Worm (Caenorhabditis elegans) whole organism, L4 larva: ENCODE data around the gene R09E10.2.

ENCODE experiments used
- F26F4.8 ChIP-seq: fragments of 200-800 bp; sonication (Bioruptor generic); conservative IDR thresholded peaks from 2 replicates; pipeline ENCODE4 v1.3.6; 2022; ENCODE audit warnings: missing genetic modification characterization, missing compliant biosample characterization
- F37D6.2 ChIP-seq: sonication (generic microtip); optimal IDR thresholded peaks from 2 replicates; lab custom pipeline; 2016; ENCODE audit warnings: mild to moderate bottlenecking, missing genetic modification characterization, missing compliant biosample characterization
- daf-16 ChIP-seq, 3 experiments: sonication (generic microtip); optimal IDR thresholded peaks; 2 replicates each; lab custom pipeline; 2016 to 2017; ENCODE audit warnings: missing genetic modification characterization in 3 of 3, missing genetic modification reagents in 3 of 3, mild to moderate bottlenecking in 2 of 3, missing compliant biosample characterization in 2 of 3, missing biosample characterization in 1 of 3, moderate library complexity in 1 of 3
- lin-39 ChIP-seq: fragments of 150-350 bp; optimal IDR thresholded peaks from 2 replicates; lab custom pipeline; 2014; ENCODE audit warnings: missing biosample characterization, missing genetic modification reagents, missing genetic modification characterization
- mdl-1 ChIP-seq, 2 experiments: fragments of 150-350 bp in 1 of 2; sonication (generic microtip) in 1 of 2; optimal IDR thresholded peaks; 2 replicates each; lab custom pipeline; 2014 to 2017; ENCODE audit warnings: missing biosample characterization in 2 of 2, missing genetic modification characterization in 2 of 2
- nhr-237 ChIP-seq: sonication (generic microtip); optimal IDR thresholded peaks from 2 replicates; lab custom pipeline; 2017; ENCODE audit warnings: missing biosample characterization, missing genetic modification characterization
- nhr-25 ChIP-seq: sonication (generic microtip); optimal IDR thresholded peaks from 2 replicates; lab custom pipeline; 2017; ENCODE audit warnings: missing genetic modification characterization, mild to moderate bottlenecking, missing compliant biosample characterization, antibody characterized with exemption, moderate library complexity, borderline replicate concordance; ENCODE audit not compliant: insufficient read depth
- pha-4 ChIP-seq, 2 experiments: fragments of 150-350 bp in 1 of 2; fragments of 200-800 bp in 1 of 2; sonication (Bioruptor generic) in 1 of 2; IDR thresholded peaks in 1 of 2; optimal IDR thresholded peaks in 1 of 2; 2 replicates each; pipeline versions ENCODE4 v1.3.6 to Lab custom; 2014 to 2022; ENCODE audit warnings: missing genetic modification characterization in 2 of 2, missing genetic modification reagents in 2 of 2, missing biosample characterization in 1 of 2, missing compliant biosample characterization in 1 of 2
- pqm-1 ChIP-seq: sonication (generic microtip); optimal IDR thresholded peaks from 2 replicates; lab custom pipeline; 2017; ENCODE audit warnings: missing biosample characterization, missing genetic modification characterization
- skn-1 ChIP-seq: fragments of 150-350 bp; optimal IDR thresholded peaks from 2 replicates; lab custom pipeline; 2014; ENCODE audit warnings: missing biosample characterization, missing genetic modification characterization
- unc-39 ChIP-seq: sonication (generic microtip); optimal IDR thresholded peaks from 2 replicates; lab custom pipeline; 2017; ENCODE audit warnings: missing biosample characterization, missing genetic modification characterization
- unc-62 ChIP-seq, 3 experiments: fragments of 150-350 bp in 1 of 3; sonication (generic microtip); optimal IDR thresholded peaks in 2 of 3; peaks in 1 of 3; 1 replicate in 1 of 3; 2 replicates in 2 of 3; lab custom pipeline; 2014 to 2017; ENCODE audit warnings: missing biosample characterization in 3 of 3, missing genetic modification characterization in 3 of 3, missing genetic modification reagents in 3 of 3, missing genotype in 1 of 3

- no peak for TF ChIP-seq nhr-25 (tag; lab: Kevin White, UChicago)
- TF ChIP-seq unc-62 (GFP tag; optimal IDR thresholded peaks at IDR 0.05 in 1 of 2; lab: Kevin White, UChicago): peak in 1 of 2 experiments; percentile 49
- TF ChIP-seq unc-62 (tag; optimal IDR thresholded peaks at IDR 0.05; lab: Kevin White, UChicago): no peak
- no peak for TF ChIP-seq F26F4.8
- TF ChIP-seq skn-1 (tag; lab: Kevin White, UChicago): no peak
- TF ChIP-seq daf-16 (GFP tag; optimal IDR thresholded peaks at IDR 0.05; lab: Kevin White, UChicago): no peak
- TF ChIP-seq daf-16 (tag; optimal IDR thresholded peaks at IDR 0.05; lab: Kevin White, UChicago): no peak
- TF ChIP-seq nhr-237: no peak
- TF ChIP-seq pha-4 (GFP tag; IDR thresholded peaks at IDR 0.05; lab: Robert Waterston, UW): no peak
- TF ChIP-seq pha-4 (tag; optimal IDR thresholded peaks at IDR 0.05; lab: Kevin White, UChicago): no peak
- TF ChIP-seq pqm-1 (tag; lab: Kevin White, UChicago): peak; percentile 44
- TF ChIP-seq mdl-1 (tag; optimal IDR thresholded peaks at IDR 0.05; lab: Kevin White, UChicago): no peak
- no peak for TF ChIP-seq F37D6.2 (tag; lab: Kevin White, UChicago)
- no peak for TF ChIP-seq lin-39
- no peak for TF ChIP-seq unc-39 (tag; lab: Kevin White, UChicago)
Observed at ce11 chrIV:10281482-10281881, 36.6 kb downstream of the R09E10.2 start, which contains the start of gene thk-1.
